Worm (Caenorhabditis elegans) whole organism, late embryonic: ENCODE data around the gene nekl-4.

Source experiments
- ceh-34 ChIP-seq: sonication (generic microtip); optimal IDR thresholded peaks from 2 replicates; lab custom pipeline; 2016; ENCODE audit warnings: mild to moderate bottlenecking, missing genetic modification characterization, missing compliant biosample characterization
- eyg-1 ChIP-seq: sonication (generic microtip); optimal IDR thresholded peaks from 2 replicates; lab custom pipeline; 2016; ENCODE audit warnings: missing genotype, missing genetic modification characterization, missing compliant biosample characterization
- nfya-1 ChIP-seq: sonication (generic microtip); optimal IDR thresholded peaks from 2 replicates; lab custom pipeline; 2017; ENCODE audit warnings: missing genetic modification characterization, mild to moderate bottlenecking, missing compliant biosample characterization, antibody characterized with exemption, moderate library complexity
- pag-3 ChIP-seq: sonication (generic microtip); optimal IDR thresholded peaks from 2 replicates; lab custom pipeline; 2016; ENCODE audit warnings: missing compliant biosample characterization, missing genetic modification characterization, borderline replicate concordance

- no peak for TF ChIP-seq ceh-34 (tag; lab: Kevin White, UChicago)
- TF ChIP-seq pag-3 (tag; lab: Kevin White, UChicago), result no peak
- TF ChIP-seq eyg-1 (tag; lab: Kevin White, UChicago), result no peak
- TF ChIP-seq nfya-1 (tag; lab: Kevin White, UChicago), result no peak
Observed at ce11 chrIII:5487087-5487603, 30.2 kb downstream of the nekl-4 start, which contains the start of gene osg-1.
